Worm (Caenorhabditis elegans): ENCODE measurements around the gene sri-4.

The sri-4 gene

ce11 chrV:730216-730615 is 17.9 kb upstream of the sri-4 start (continued):
- TF ChIP-seq saeg-2 (GFP tag; IDR thresholded peaks at IDR 0.05) (no peak), mdt-29 (GFP tag; IDR thresholded peaks at IDR 0.05) (peak; percentile 86), mxl-3 (GFP tag; optimal IDR thresholded peaks at IDR 0.05) (peak; percentile 72), nhr-42 (GFP tag; IDR thresholded peaks at IDR 0.05) (0 out of 2 replicates have a peak, but pooled peaks have one; percentile 4), nhr-48 (tag; optimal IDR thresholded peaks at IDR 0.05) (peak; percentile 79), F37D6.2 (tag; optimal IDR thresholded peaks at IDR 0.05) (no peak), hif-1 (tag; optimal IDR thresholded peaks at IDR 0.05) (peak in 1 of 2 experiments; percentile 47), lin-13 (GFP tag; optimal IDR thresholded peaks at IDR 0.05) (peak; percentile 4), hlh-11 (tag; optimal IDR thresholded peaks at IDR 0.05) (peak; percentile 92), ama-1 (optimal IDR thresholded peaks at IDR 0.05) (peak; percentile 64), ZK546.5 (tag; optimal IDR thresholded peaks at IDR 0.05) (no peak), daf-16 (GFP tag; optimal IDR thresholded peaks at IDR 0.05) (peak in 1 of 2 experiments; percentile 52), daf-16 (tag; optimal IDR thresholded peaks at IDR 0.05) (peak; percentile 94), T26A8.4 (GFP tag; IDR thresholded peaks at IDR 0.05) (peak; percentile 78), ZK337.2 (GFP tag; IDR thresholded peaks at IDR 0.05) (no peak), ctbp-1 (GFP tag; IDR thresholded peaks at IDR 0.05) (0 out of 2 replicates have a peak, but pooled peaks have one; percentile 25), zip-2 (tag; optimal IDR thresholded peaks at IDR 0.05) (no peak), rbr-2 (tag; optimal IDR thresholded peaks at IDR 0.05) (peak; percentile 13), pha-4 (GFP tag; IDR thresholded peaks at IDR 0.05) (0 out of 2 replicates have a peak, but pooled peaks have one; percentile 11), pha-4 (tag; optimal IDR thresholded peaks at IDR 0.05) (no peak), duxl-1 (tag; optimal IDR thresholded peaks at IDR 0.05; ENCODE audit: poor library complexity) (peak; percentile 80), nhr-28 (tag; optimal IDR thresholded peaks at IDR 0.05) (peak; percentile 19), zag-1 (tag; optimal IDR thresholded peaks at IDR 0.05) (no peak), mep-1 (tag; optimal IDR thresholded peaks at IDR 0.05) (peak; percentile 78), dmd-8 (GFP tag; IDR thresholded peaks at IDR 0.05) (no peak), set-16 (GFP tag; IDR thresholded peaks at IDR 0.05) (no peak), nhr-102 (tag; optimal IDR thresholded peaks at IDR 0.05) (peak; percentile 73), nhr-77 (tag; optimal IDR thresholded peaks at IDR 0.05) (peak; percentile 60), lsy-2 (tag; optimal IDR thresholded peaks at IDR 0.05) (peak in 1 of 2 experiments; percentile 26), spr-1 (tag; optimal IDR thresholded peaks at IDR 0.05) (peak; percentile 25), tag-97 (GFP tag; IDR thresholded peaks at IDR 0.05) (no peak), zfp-3 (GFP tag; conservative IDR thresholded peaks at IDR 0.05) (0 out of 2 replicates have a peak, but pooled peaks have one; percentile 23), dve-1 (tag; optimal IDR thresholded peaks at IDR 0.05; ENCODE audit: insufficient read depth) (peak; percentile 89), lin-1 (GFP tag; IDR thresholded peaks at IDR 0.05) (0 out of 2 replicates have a peak, but pooled peaks have one; percentile 31), nhr-10 (tag; optimal IDR thresholded peaks at IDR 0.05) (peak; percentile 61)

- TF ChIP-seq jun-1 (tag; optimal IDR thresholded peaks at IDR 0.05) (peak; percentile 64), saeg-2 (GFP tag; IDR thresholded peaks at IDR 0.05) (peak; percentile 79), pha-4 (GFP tag; IDR thresholded peaks at IDR 0.05) (peak; percentile 80), pha-4 (tag; optimal IDR thresholded peaks at IDR 0.05) (no peak), sdz-12 (GFP tag; optimal IDR thresholded peaks at IDR 0.05) (peak; percentile 13), vab-7 (GFP tag; IDR thresholded peaks at IDR 0.05) (no peak), mdt-29 (GFP tag; IDR thresholded peaks at IDR 0.05) (peak; percentile 98), lsy-2 (tag; optimal IDR thresholded peaks at IDR 0.05) (peak; percentile 71 to 78), lin-29 (GFP tag; IDR thresholded peaks at IDR 0.05) (no peak), nhr-6 (tag; optimal IDR thresholded peaks at IDR 0.05) (peak; percentile 78), lin-38 (GFP tag; IDR thresholded peaks at IDR 0.05) (peak; percentile 42), ZK546.5 (tag; optimal IDR thresholded peaks at IDR 0.05) (no peak), ctbp-1 (GFP tag; IDR thresholded peaks at IDR 0.05) (peak; percentile 65; the same call in 1 of the 2 replicates), aha-1 (tag) (peak; percentile 97), T26A8.4 (GFP tag; IDR thresholded peaks at IDR 0.05) (peak; percentile 89), mdl-1 (tag; optimal IDR thresholded peaks at IDR 0.05) (peak; percentile 98 to 99), unc-39 (tag; optimal IDR thresholded peaks at IDR 0.05) (no peak), dpl-1 (GFP tag; optimal IDR thresholded peaks at IDR 0.05) (peak; percentile 2), nhr-41 (GFP tag; IDR thresholded peaks at IDR 0.05) (no peak; the same call in 1 of the 2 replicates), dmd-6 (GFP tag; IDR thresholded peaks at IDR 0.05) (peak; percentile 98), spr-1 (tag; optimal IDR thresholded peaks at IDR 0.05) (peak; percentile 56), lin-1 (GFP tag; IDR thresholded peaks at IDR 0.05) (peak; percentile 80), daf-16 (GFP tag; optimal IDR thresholded peaks at IDR 0.05) (peak; percentile 95 to 96), daf-16 (tag; optimal IDR thresholded peaks at IDR 0.05) (peak; percentile 99), Y105C5A.15 (GFP tag; IDR thresholded peaks at IDR 0.05) (no peak), unc-130 (GFP tag; optimal IDR thresholded peaks at IDR 0.05) (no peak), ceh-32 (tag; optimal IDR thresholded peaks at IDR 0.05; ENCODE audit: poor library complexity) (no peak)
Measured at ce11 chrV:731330-731729, 16.8 kb upstream of the sri-4 start.

All from whole organism, L4 larva.